Worm (Caenorhabditis elegans): Measurements from ENCODE around the gene F42A9.11.

DNA sequence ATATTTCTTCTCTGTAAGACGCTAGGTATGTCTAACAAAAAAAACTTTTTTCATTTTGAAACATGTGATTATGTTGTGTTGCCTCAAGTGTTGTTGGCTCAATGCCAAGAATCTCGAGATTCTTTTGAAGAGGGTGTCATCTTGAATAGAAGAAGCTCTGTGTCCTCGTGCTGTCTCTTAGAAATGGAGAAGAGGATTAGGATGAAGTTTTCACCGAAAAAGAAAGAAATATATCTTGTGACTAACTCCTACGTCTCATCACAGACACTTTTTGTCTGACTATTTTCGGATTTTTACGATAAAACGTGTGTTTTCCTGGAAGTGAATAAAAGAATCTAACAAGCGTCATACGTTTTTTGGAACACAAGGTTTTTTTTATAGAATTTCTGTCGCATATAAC, 39.8 kb upstream of the F42A9.11 start:
- TF ChIP-seq him-1 (tag; optimal IDR thresholded peaks at IDR 0.05) = no peak
- no peak for TF ChIP-seq W03F9.2 (tag; optimal IDR thresholded peaks at IDR 0.05)
